Worm (Caenorhabditis elegans) whole organism, mixed stage, embryonic: ENCODE data around the gene F19H6.5.

ENCODE experiments used
- M03D4.4 ChIP-seq: sonication (generic microtip); optimal IDR thresholded peaks from 2 replicates; lab custom pipeline; 2017; ENCODE audit warnings: mild to moderate bottlenecking, missing genetic modification characterization, missing compliant biosample characterization
- bed-3 ChIP-seq: fragments of 200-800 bp; sonication (Bioruptor generic); optimal IDR thresholded peaks from 3 replicates; lab custom pipeline; 2018; ENCODE audit warnings: mild to moderate bottlenecking, missing genetic modification characterization, moderate library complexity, missing compliant biosample characterization
- blmp-1 ChIP-seq: fragments of 150-350 bp; optimal IDR thresholded peaks from 2 replicates; lab custom pipeline; 2014; ENCODE audit warnings: missing biosample characterization, missing genetic modification characterization
- ceh-39 ChIP-seq: fragments of 150-350 bp; optimal IDR thresholded peaks from 2 replicates; lab custom pipeline; 2014; ENCODE audit warnings: missing biosample characterization, missing genetic modification characterization
- ceh-43 ChIP-seq: fragments of 200-800 bp; sonication (Bioruptor generic); optimal IDR thresholded peaks from 2 replicates; lab custom pipeline; 2018; ENCODE audit warnings: mild to moderate bottlenecking, missing genetic modification characterization, moderate library complexity, missing compliant biosample characterization
- ceh-83 ChIP-seq: fragments of 200-800 bp; sonication (Bioruptor generic); optimal IDR thresholded peaks from 2 replicates; lab custom pipeline; 2018; ENCODE audit warnings: mild to moderate bottlenecking, missing genetic modification characterization, missing compliant biosample characterization
- ces-1 ChIP-seq: fragments of 150-350 bp; optimal IDR thresholded peaks from 2 replicates; lab custom pipeline; 2014; ENCODE audit warnings: missing biosample characterization, missing genetic modification reagents, missing genetic modification characterization
- cnd-1 ChIP-seq: fragments of 200-800 bp; sonication (Bioruptor generic); optimal IDR thresholded peaks from 2 replicates; lab custom pipeline; 2018; ENCODE audit warnings: mild to moderate bottlenecking, missing genetic modification characterization, missing compliant biosample characterization
- drap-1 ChIP-seq: fragments of 200-800 bp; sonication (Bioruptor generic); optimal IDR thresholded peaks from 3 replicates; lab custom pipeline; 2018; ENCODE audit warnings: mild to moderate bottlenecking, missing genetic modification characterization, missing compliant biosample characterization
- elt-1 ChIP-seq: sonication (generic microtip); optimal IDR thresholded peaks from 2 replicates; lab custom pipeline; 2017; ENCODE audit warnings: missing genetic modification characterization, mild to moderate bottlenecking, missing compliant biosample characterization, antibody characterized with exemption, moderate library complexity, borderline replicate concordance; ENCODE audit not compliant: insufficient read depth
- elt-3 ChIP-seq: fragments of 150-350 bp; optimal IDR thresholded peaks from 2 replicates; lab custom pipeline; 2014; ENCODE audit warnings: missing biosample characterization, missing genetic modification characterization
- flh-1 ChIP-seq: fragments of 200-800 bp; sonication (Bioruptor generic); optimal IDR thresholded peaks from 2 replicates; lab custom pipeline; 2018; ENCODE audit warnings: mild to moderate bottlenecking, missing genetic modification characterization, moderate library complexity, missing compliant biosample characterization
- ham-2 ChIP-seq: fragments of 200-800 bp; sonication (Bioruptor generic); optimal IDR thresholded peaks from 2 replicates; lab custom pipeline; 2018; ENCODE audit warnings: mild to moderate bottlenecking, missing genetic modification characterization, missing compliant biosample characterization
- hlh-1 ChIP-seq: fragments of 150-350 bp; optimal IDR thresholded peaks from 2 replicates; lab custom pipeline; 2014; ENCODE audit warnings: missing biosample characterization, missing genetic modification reagents, missing genetic modification characterization
- lin-13 ChIP-seq: fragments of 150-350 bp; optimal IDR thresholded peaks from 2 replicates; lab custom pipeline; 2014; ENCODE audit warnings: missing biosample characterization, missing genetic modification characterization
- lin-32 ChIP-seq: fragments of 200-800 bp; sonication (Bioruptor generic); optimal IDR thresholded peaks from 2 replicates; lab custom pipeline; 2018; ENCODE audit warnings: mild to moderate bottlenecking, missing genetic modification characterization, missing compliant biosample characterization
- lsy-2 ChIP-seq: fragments of 150-350 bp; optimal IDR thresholded peaks from 2 replicates; lab custom pipeline; 2014; ENCODE audit warnings: missing biosample characterization, missing genetic modification characterization
- mab-5 ChIP-seq: fragments of 150-350 bp; optimal IDR thresholded peaks from 2 replicates; lab custom pipeline; 2014; ENCODE audit warnings: missing biosample characterization, missing genetic modification characterization
- mep-1 ChIP-seq: fragments of 150-350 bp; optimal IDR thresholded peaks from 2 replicates; lab custom pipeline; 2017; ENCODE audit warnings: missing biosample characterization, missing genetic modification reagents, missing genetic modification characterization, inconsistent platforms
- mls-2 ChIP-seq: sonication (generic microtip); optimal IDR thresholded peaks from 2 replicates; lab custom pipeline; 2016; ENCODE audit warnings: mild to moderate bottlenecking, missing genetic modification characterization, moderate library complexity, missing compliant biosample characterization
- nhr-12 ChIP-seq: fragments of 150-350 bp; optimal IDR thresholded peaks from 2 replicates; lab custom pipeline; 2014; ENCODE audit warnings: missing biosample characterization, missing genetic modification characterization
- nhr-2 ChIP-seq: fragments of 150-350 bp; optimal IDR thresholded peaks from 2 replicates; lab custom pipeline; 2014; ENCODE audit warnings: missing biosample characterization, missing genetic modification characterization
- nhr-237 ChIP-seq: fragments of 150-350 bp; optimal IDR thresholded peaks from 2 replicates; lab custom pipeline; 2014; ENCODE audit warnings: missing biosample characterization, missing genetic modification characterization
- nhr-28 ChIP-seq: fragments of 150-350 bp; optimal IDR thresholded peaks from 2 replicates; lab custom pipeline; 2014; ENCODE audit warnings: missing biosample characterization, missing genetic modification characterization
- nhr-76 ChIP-seq: sonication (generic microtip); optimal IDR thresholded peaks from 2 replicates; lab custom pipeline; 2017; ENCODE audit warnings: missing biosample characterization, missing genetic modification characterization
- pha-4 ChIP-seq: fragments of 150-350 bp; optimal IDR thresholded peaks from 2 replicates; lab custom pipeline; 2018; ENCODE audit warnings: missing biosample characterization, missing genetic modification reagents, missing genetic modification characterization
- sem-2 ChIP-seq: fragments of 200-800 bp; sonication (Bioruptor generic); optimal IDR thresholded peaks from 2 replicates; lab custom pipeline; 2018; ENCODE audit warnings: mild to moderate bottlenecking, missing genetic modification characterization, missing compliant biosample characterization
- snpc-4 ChIP-seq: fragments of 150-350 bp; optimal IDR thresholded peaks from 2 replicates; lab custom pipeline; 2014; ENCODE audit warnings: missing biosample characterization, missing genetic modification characterization
- sptf-1 ChIP-seq: sonication (generic microtip); optimal IDR thresholded peaks from 2 replicates; lab custom pipeline; 2017; ENCODE audit warnings: mild to moderate bottlenecking, missing genetic modification characterization, moderate library complexity, missing compliant biosample characterization
- tbx-8 ChIP-seq: fragments of 200-800 bp; sonication (Bioruptor generic); optimal IDR thresholded peaks from 2 replicates; lab custom pipeline; 2018; ENCODE audit warnings: mild to moderate bottlenecking, missing genetic modification characterization, moderate library complexity, missing compliant biosample characterization
- unc-120 ChIP-seq: sonication (generic microtip); optimal IDR thresholded peaks from 2 replicates; lab custom pipeline; 2017; ENCODE audit warnings: missing genetic modification characterization, missing compliant biosample characterization; ENCODE audit not compliant: poor library complexity, severe bottlenecking
- unc-39 ChIP-seq: fragments of 150-350 bp; optimal IDR thresholded peaks from 2 replicates; lab custom pipeline; 2014; ENCODE audit warnings: missing biosample characterization, missing genetic modification characterization
- unc-62 ChIP-seq: fragments of 150-350 bp; optimal IDR thresholded peaks from 2 replicates; lab custom pipeline; 2014; ENCODE audit warnings: missing biosample characterization, missing genetic modification reagents, missing genetic modification characterization
- zip-8 ChIP-seq: fragments of 150-350 bp; optimal IDR thresholded peaks from 2 replicates; lab custom pipeline; 2014; ENCODE audit warnings: missing biosample characterization, missing genetic modification characterization
- ztf-11 ChIP-seq: fragments of 150-350 bp; optimal IDR thresholded peaks from 2 replicates; lab custom pipeline; 2014; ENCODE audit warnings: missing biosample characterization, missing genetic modification characterization

The F19H6.5 gene

ce11 chrX:12404729-12405128 is 40.0 kb upstream of the F19H6.5 start:
- peak; percentile 54 for TF ChIP-seq unc-62 (GFP tag; lab: Kevin White, UChicago)
- no peak for TF ChIP-seq bed-3 (GFP tag; lab: Kevin White, UChicago)

- TF ChIP-seq nhr-2 (tag; lab: Kevin White, UChicago) (peak; percentile 69), drap-1 (GFP tag; lab: Kevin White, UChicago) (no peak), mep-1 (tag; lab: Kevin White, UChicago) (peak; percentile 93), zip-8 (no peak), unc-62 (GFP tag; lab: Kevin White, UChicago) (peak; percentile 76), flh-1 (GFP tag; lab: Kevin White, UChicago) (no peak), ztf-11 (tag; lab: Kevin White, UChicago) (no peak), ceh-39 (tag; lab: Kevin White, UChicago) (no peak), cnd-1 (peak; percentile 47), pha-4 (tag; lab: Kevin White, UChicago) (peak; percentile 96), nhr-237 (tag; lab: Kevin White, UChicago) (peak; percentile 85), snpc-4 (tag; lab: Kevin White, UChicago) (no peak), elt-1 (tag; lab: Kevin White, UChicago) (no peak), hlh-1 (tag; lab: Kevin White, UChicago) (peak; percentile 83), M03D4.4 (peak; percentile 38), sptf-1 (tag; lab: Kevin White, UChicago) (no peak), bed-3 (GFP tag; lab: Kevin White, UChicago) (no peak), sem-2 (GFP tag; lab: Kevin White, UChicago) (no peak), ceh-43 (no peak), nhr-76 (tag; lab: Kevin White, UChicago) (no peak), unc-120 (tag; lab: Kevin White, UChicago) (peak; percentile 67), elt-3 (no peak), tbx-8 (GFP tag; lab: Kevin White, UChicago) (no peak), mls-2 (peak; percentile 66), mab-5 (peak; percentile 24), blmp-1 (tag; lab: Kevin White, UChicago) (no peak), unc-39 (tag; lab: Kevin White, UChicago) (no peak), nhr-28 (tag; lab: Kevin White, UChicago) (no peak), ham-2 (GFP tag; lab: Kevin White, UChicago) (peak; percentile 47), ceh-83 (GFP tag; lab: Kevin White, UChicago) (no peak), nhr-12 (no peak), ces-1 (peak; percentile 48), lin-32 (GFP tag; lab: Kevin White, UChicago) (peak; percentile 70), lin-13 (tag; lab: Kevin White, UChicago) (peak; percentile 90), lsy-2 (peak; percentile 66)
Observed at ce11 chrX:12393786-12394308, 29.1 kb upstream of the F19H6.5 start, which contains the start of gene F17E5.2. TSS of gene F17E5.2 (plus strand) at chrX:12394258.

- TF ChIP-seq snpc-4 (tag; lab: Kevin White, UChicago) = no peak
- TF ChIP-seq nhr-76 (tag; lab: Kevin White, UChicago) = no peak
- no peak for TF ChIP-seq nhr-28 (tag; lab: Kevin White, UChicago)
- no peak for TF ChIP-seq nhr-2 (tag; lab: Kevin White, UChicago)
- TF ChIP-seq M03D4.4 = no peak
- TF ChIP-seq flh-1 (GFP tag; lab: Kevin White, UChicago) = no peak
- TF ChIP-seq unc-120 (tag; lab: Kevin White, UChicago) = no peak
- no peak for TF ChIP-seq elt-1 (tag; lab: Kevin White, UChicago)
- no peak for TF ChIP-seq lsy-2
- TF ChIP-seq mls-2 = no peak
- TF ChIP-seq ceh-83 (GFP tag; lab: Kevin White, UChicago) = no peak
- no peak for TF ChIP-seq drap-1 (GFP tag; lab: Kevin White, UChicago)
- TF ChIP-seq ceh-43 = no peak
- TF ChIP-seq, all 35 proteins: peak for 0
Observed at ce11 chrX:12391380-12391779, 26.7 kb upstream of the F19H6.5 start, which contains the start of gene nekl-3. TSS of gene nekl-3 (minus strand) at chrX:12391480.
